Worm (Caenorhabditis elegans) whole organism, L4 larva: Measurements from ENCODE around the gene T09F3.4.

ENCODE experiments used
- F26F4.8 ChIP-seq: fragments of 200-800 bp; sonication (Bioruptor generic); conservative IDR thresholded peaks from 2 replicates; pipeline ENCODE4 v1.3.6; 2022; ENCODE audit warnings: missing genetic modification characterization, missing compliant biosample characterization
- F37D6.2 ChIP-seq: sonication (generic microtip); optimal IDR thresholded peaks from 2 replicates; lab custom pipeline; 2016; ENCODE audit warnings: mild to moderate bottlenecking, missing genetic modification characterization, missing compliant biosample characterization
- F49E8.2 ChIP-seq: sonication (generic microtip); optimal IDR thresholded peaks from 2 replicates; lab custom pipeline; 2016; ENCODE audit warnings: missing compliant biosample characterization, mild to moderate bottlenecking, missing genetic modification characterization, borderline replicate concordance
- T20F7.1 ChIP-seq: fragments of 200-800 bp; sonication (Bioruptor generic); optimal IDR thresholded peaks from 2 replicates; lab custom pipeline; 2018; ENCODE audit warnings: mild to moderate bottlenecking, missing genetic modification characterization, missing compliant biosample characterization
- Y105C5A.15 ChIP-seq: fragments of 200-800 bp; sonication (Bioruptor generic); IDR thresholded peaks from 2 replicates; pipeline ENCODE4 v1.3.6; 2022; ENCODE audit warnings: missing genetic modification characterization, missing compliant biosample characterization
- Y5F2A.4 ChIP-seq: fragments of 200-800 bp; sonication (Bioruptor generic); optimal IDR thresholded peaks from 2 replicates; lab custom pipeline; 2018; ENCODE audit warnings: mild to moderate bottlenecking, missing genetic modification characterization, missing compliant biosample characterization
- Y75B8A.6 ChIP-seq: fragments of 200-800 bp; sonication (Bioruptor generic); IDR thresholded peaks from 2 replicates; pipeline ENCODE4 v1.3.6; 2022; ENCODE audit warnings: missing genetic modification reagents, missing genetic modification characterization, missing compliant biosample characterization
- ZK546.5 ChIP-seq, 2 experiments: sonication (generic microtip); optimal IDR thresholded peaks; 2 replicates each; lab custom pipeline; 2017; ENCODE audit warnings: missing biosample characterization in 2 of 2, missing genetic modification characterization in 2 of 2
- aha-1 ChIP-seq: fragments of 150-350 bp; peaks from one replicate; lab custom pipeline; 2014; ENCODE audit warnings: missing biosample characterization, missing genetic modification characterization
- ceh-20 ChIP-seq: fragments of 200-800 bp; sonication (Bioruptor generic); IDR thresholded peaks from 2 replicates; pipeline ENCODE4 v1.3.6; 2022; ENCODE audit warnings: missing genetic modification reagents, missing genetic modification characterization, missing compliant biosample characterization
- ceh-28 ChIP-seq: fragments of 150-350 bp; optimal IDR thresholded peaks from 2 replicates; lab custom pipeline; 2014; ENCODE audit warnings: missing biosample characterization, missing genetic modification reagents, missing genetic modification characterization
- ceh-44 ChIP-seq: fragments of 200-800 bp; sonication (Bioruptor generic); IDR thresholded peaks from 2 replicates; pipeline ENCODE4 v1.3.6; 2022; ENCODE audit warnings: missing genetic modification reagents, missing genetic modification characterization, missing compliant biosample characterization
- ceh-82 ChIP-seq: sonication (generic microtip); optimal IDR thresholded peaks from 2 replicates; lab custom pipeline; 2017; ENCODE audit warnings: missing biosample characterization, missing genetic modification characterization
- ces-1 ChIP-seq: fragments of 150-350 bp; sonication (generic microtip); optimal IDR thresholded peaks from 4 replicates; lab custom pipeline; 2014; ENCODE audit warnings: missing biosample characterization, missing genetic modification reagents, missing genetic modification characterization
- cey-2 ChIP-seq: sonication (generic microtip); optimal IDR thresholded peaks from 3 replicates; lab custom pipeline; 2017; ENCODE audit warnings: missing genetic modification characterization, mild to moderate bottlenecking, missing compliant biosample characterization, antibody characterized with exemption, borderline replicate concordance; ENCODE audit not compliant: insufficient read depth
- daf-19 ChIP-seq: fragments of 200-800 bp; sonication (Bioruptor generic); conservative IDR thresholded peaks from 2 replicates; pipeline ENCODE4 v1.3.6; 2022; ENCODE audit warnings: missing genetic modification characterization, missing compliant biosample characterization
- dmd-6 ChIP-seq: fragments of 200-800 bp; sonication (Bioruptor generic); IDR thresholded peaks from 2 replicates; pipeline ENCODE4 v1.3.6; 2022; ENCODE audit warnings: missing genetic modification reagents, missing genetic modification characterization, missing compliant biosample characterization
- dmd-8 ChIP-seq: fragments of 200-800 bp; sonication (Bioruptor generic); IDR thresholded peaks from 2 replicates; pipeline ENCODE4 v1.3.6; 2022; ENCODE audit warnings: missing genetic modification characterization, missing compliant biosample characterization
- dmd-9 ChIP-seq: fragments of 200-800 bp; sonication (Bioruptor generic); IDR thresholded peaks from 2 replicates; pipeline ENCODE4 v1.3.6; 2022; ENCODE audit warnings: missing genetic modification reagents, missing genetic modification characterization, missing compliant biosample characterization
- dpl-1 ChIP-seq: fragments of 150-350 bp; optimal IDR thresholded peaks from 2 replicates; lab custom pipeline; 2014; ENCODE audit warnings: missing biosample characterization, missing genetic modification reagents, missing genetic modification characterization
- duxl-1 ChIP-seq: sonication (generic microtip); optimal IDR thresholded peaks from 2 replicates; lab custom pipeline; 2016; ENCODE audit warnings: mild to moderate bottlenecking, missing genetic modification characterization, moderate library complexity, missing compliant biosample characterization; ENCODE audit not compliant: poor library complexity
- dve-1 ChIP-seq: sonication (generic microtip); optimal IDR thresholded peaks from 2 replicates; lab custom pipeline; 2017; ENCODE audit warnings: antibody characterized with exemption, mild to moderate bottlenecking, missing genetic modification characterization, missing compliant biosample characterization; ENCODE audit not compliant: insufficient read depth
- egl-27 ChIP-seq: sonication (generic microtip); optimal IDR thresholded peaks from 3 replicates; lab custom pipeline; 2017; ENCODE audit warnings: missing biosample characterization, missing genetic modification reagents, missing genetic modification characterization
- fkh-10 ChIP-seq: fragments of 150-350 bp; optimal IDR thresholded peaks from 2 replicates; lab custom pipeline; 2014; ENCODE audit warnings: missing biosample characterization, missing genetic modification reagents, missing genetic modification characterization
- fos-1 ChIP-seq: fragments of 150-350 bp; optimal IDR thresholded peaks from 2 replicates; lab custom pipeline; 2014; ENCODE audit warnings: missing biosample characterization, missing genetic modification characterization
- gei-8 ChIP-seq: fragments of 200-800 bp; sonication (Bioruptor generic); optimal IDR thresholded peaks from 2 replicates; lab custom pipeline; 2018; ENCODE audit warnings: mild to moderate bottlenecking, missing genetic modification characterization, missing compliant biosample characterization
- hlh-11 ChIP-seq: fragments of 200-800 bp; sonication (Bioruptor generic); optimal IDR thresholded peaks from 2 replicates; lab custom pipeline; 2018; ENCODE audit warnings: mild to moderate bottlenecking, missing genetic modification characterization, missing compliant biosample characterization
- hmg-1.1 ChIP-seq: fragments of 200-800 bp; sonication (Bioruptor generic); IDR thresholded peaks from 2 replicates; pipeline ENCODE4 v1.3.6; 2022; ENCODE audit warnings: missing genetic modification reagents, missing genetic modification characterization, missing compliant biosample characterization
- jun-1 ChIP-seq: fragments of 150-350 bp; optimal IDR thresholded peaks from 2 replicates; lab custom pipeline; 2014; ENCODE audit warnings: missing biosample characterization, missing genetic modification reagents, missing genetic modification characterization
- lin-13 ChIP-seq: fragments of 150-350 bp; optimal IDR thresholded peaks from 2 replicates; lab custom pipeline; 2014; ENCODE audit warnings: missing biosample characterization, missing genetic modification reagents, missing genetic modification characterization
- lin-29 ChIP-seq: fragments of 200-800 bp; sonication (Bioruptor generic); IDR thresholded peaks from 2 replicates; pipeline ENCODE4 v1.3.6; 2022; ENCODE audit warnings: missing genetic modification reagents, missing genetic modification characterization, missing compliant biosample characterization
- lin-38 ChIP-seq: fragments of 200-800 bp; sonication (Bioruptor generic); IDR thresholded peaks from 2 replicates; pipeline ENCODE4 v1.3.6; 2022; ENCODE audit warnings: missing genetic modification reagents, missing genetic modification characterization, missing compliant biosample characterization
- lir-3 ChIP-seq: sonication (generic microtip); optimal IDR thresholded peaks from 2 replicates; lab custom pipeline; 2016; ENCODE audit warnings: mild to moderate bottlenecking, missing genetic modification characterization, missing compliant biosample characterization
- madf-5 ChIP-seq, 2 experiments: fragments of 200-800 bp; sonication (Bioruptor generic); IDR thresholded peaks; 2 replicates each; pipeline ENCODE4 v1.3.6; 2022; ENCODE audit warnings: missing compliant biosample characterization in 2 of 2, missing genetic modification characterization in 2 of 2
- mdl-1 ChIP-seq, 2 experiments: fragments of 150-350 bp in 1 of 2; sonication (generic microtip) in 1 of 2; optimal IDR thresholded peaks; 2 replicates each; lab custom pipeline; 2014 to 2017; ENCODE audit warnings: missing biosample characterization in 2 of 2, missing genetic modification characterization in 2 of 2
- mdt-29 ChIP-seq: fragments of 200-800 bp; sonication (Bioruptor generic); IDR thresholded peaks from 2 replicates; pipeline ENCODE4 v1.3.6; 2022; ENCODE audit warnings: missing genetic modification reagents, missing genetic modification characterization, missing compliant biosample characterization
- mep-1 ChIP-seq: fragments of 150-350 bp; sonication (generic microtip); optimal IDR thresholded peaks from 3 replicates; lab custom pipeline; 2014; ENCODE audit warnings: missing biosample characterization, missing genetic modification characterization
- mes-2 ChIP-seq: sonication (generic microtip); optimal IDR thresholded peaks from 2 replicates; lab custom pipeline; 2016; ENCODE audit warnings: missing genotype, mild to moderate bottlenecking, missing genetic modification characterization, missing compliant biosample characterization; ENCODE audit not compliant: poor library complexity, severe bottlenecking
- nhr-102 ChIP-seq: sonication (generic microtip); optimal IDR thresholded peaks from 2 replicates; lab custom pipeline; 2016; ENCODE audit warnings: mild to moderate bottlenecking, missing genetic modification characterization, moderate library complexity, missing compliant biosample characterization
- nhr-41 ChIP-seq: fragments of 200-800 bp; sonication (Bioruptor generic); IDR thresholded peaks from 2 replicates; pipeline ENCODE4 v1.3.6; 2022; ENCODE audit warnings: missing genetic modification reagents, missing genetic modification characterization, missing compliant biosample characterization
- nhr-42 ChIP-seq: fragments of 200-800 bp; sonication (Bioruptor generic); IDR thresholded peaks from 2 replicates; pipeline ENCODE4 v1.3.6; 2022; ENCODE audit warnings: missing genetic modification characterization, missing compliant biosample characterization
- nhr-77 ChIP-seq: fragments of 150-350 bp; optimal IDR thresholded peaks from 2 replicates; lab custom pipeline; 2014; ENCODE audit warnings: missing biosample characterization, missing genetic modification characterization
- pha-4 ChIP-seq, 2 experiments: fragments of 150-350 bp in 1 of 2; fragments of 200-800 bp in 1 of 2; sonication (Bioruptor generic) in 1 of 2; IDR thresholded peaks in 1 of 2; optimal IDR thresholded peaks in 1 of 2; 2 replicates each; pipeline versions ENCODE4 v1.3.6 to Lab custom; 2014 to 2022; ENCODE audit warnings: missing genetic modification characterization in 2 of 2, missing genetic modification reagents in 2 of 2, missing biosample characterization in 1 of 2, missing compliant biosample characterization in 1 of 2
- sdz-12 ChIP-seq: fragments of 200-800 bp; sonication (Bioruptor generic); optimal IDR thresholded peaks from 2 replicates; lab custom pipeline; 2018; ENCODE audit warnings: mild to moderate bottlenecking, missing genetic modification characterization, missing compliant biosample characterization
- snpc-1.2 ChIP-seq: fragments of 200-800 bp; sonication (Bioruptor generic); IDR thresholded peaks from 2 replicates; pipeline ENCODE4 v1.3.6; 2022; ENCODE audit warnings: missing genetic modification reagents, missing genetic modification characterization, missing compliant biosample characterization
- snpc-4 ChIP-seq: fragments of 150-350 bp; optimal IDR thresholded peaks from 2 replicates; lab custom pipeline; 2014; ENCODE audit warnings: missing biosample characterization, missing genetic modification characterization
- spr-1 ChIP-seq: sonication (generic microtip); optimal IDR thresholded peaks from 2 replicates; lab custom pipeline; 2016; ENCODE audit warnings: mild to moderate bottlenecking, missing genetic modification characterization, missing compliant biosample characterization
- tra-1 ChIP-seq: fragments of 200-800 bp; sonication (Bioruptor generic); IDR thresholded peaks from 2 replicates; pipeline ENCODE4 v1.3.6; 2022; ENCODE audit warnings: missing genetic modification reagents, missing genetic modification characterization, missing compliant biosample characterization
- unc-39 ChIP-seq: sonication (generic microtip); optimal IDR thresholded peaks from 2 replicates; lab custom pipeline; 2017; ENCODE audit warnings: missing biosample characterization, missing genetic modification characterization
- zag-1 ChIP-seq: fragments of 150-350 bp; optimal IDR thresholded peaks from 2 replicates; lab custom pipeline; 2014; ENCODE audit warnings: missing biosample characterization, missing genetic modification characterization
- ztf-11 ChIP-seq: fragments of 150-350 bp; optimal IDR thresholded peaks from 2 replicates; lab custom pipeline; 2014; ENCODE audit warnings: missing biosample characterization, missing genetic modification characterization

Gene T09F3.4

ce11 chrII:10382247-10382646 lies 13.3 kb upstream of the T09F3.4 start:
- TF ChIP-seq zag-1, result no peak
- TF ChIP-seq nhr-42, result no peak
- peak; percentile 26 for TF ChIP-seq spr-1
- no peak for TF ChIP-seq Y105C5A.15 (GFP tag; lab: Robert Waterston, UW)
- TF ChIP-seq pha-4 (GFP tag; IDR thresholded peaks at IDR 0.05; lab: Robert Waterston, UW), result peak; percentile 52; the same call in 1 of the 2 replicates
- peak; percentile 48 for TF ChIP-seq pha-4 (tag; optimal IDR thresholded peaks at IDR 0.05; lab: Kevin White, UChicago)
- TF ChIP-seq daf-19 (GFP tag; lab: Robert Waterston, UW), result 0 out of 2 replicates have a peak, but pooled peaks have one; percentile 40
- TF ChIP-seq fkh-10 (GFP tag; lab: Kevin White, UChicago), result no peak
- TF ChIP-seq dmd-8 (GFP tag; lab: Robert Waterston, UW), result no peak
- no peak for TF ChIP-seq lin-13
- no peak for TF ChIP-seq sdz-12
- no peak for TF ChIP-seq lir-3
- TF ChIP-seq ceh-28 (tag; lab: Kevin White, UChicago), result peak; percentile 11
- no peak for TF ChIP-seq ceh-20
- peak; percentile 57 for TF ChIP-seq dmd-6 (GFP tag; lab: Robert Waterston, UW)
- TF ChIP-seq jun-1 (tag; lab: Kevin White, UChicago), result no peak
- TF ChIP-seq mep-1 (tag; lab: Kevin White, UChicago), result peak; percentile 82
- no peak for TF ChIP-seq tra-1 (GFP tag; lab: Robert Waterston, UW)
- no peak for TF ChIP-seq Y75B8A.6
- TF ChIP-seq ztf-11, result no peak
- TF ChIP-seq madf-5 (GFP tag; IDR thresholded peaks at IDR 0.05; lab: Robert Waterston, UW), result no peak
- TF ChIP-seq nhr-41 (GFP tag; lab: Robert Waterston, UW), result 0 out of 2 replicates have a peak, but pooled peaks have one; percentile 31
- no peak for TF ChIP-seq F26F4.8 (GFP tag; lab: Robert Waterston, UW)
- TF ChIP-seq snpc-1.2 (GFP tag; lab: Robert Waterston, UW), result no peak
- TF ChIP-seq Y5F2A.4 (GFP tag; lab: Kevin White, UChicago), result no peak
- peak; percentile 18 for TF ChIP-seq nhr-77 (tag; lab: Kevin White, UChicago)
- peak; percentile 17 for TF ChIP-seq nhr-102
- TF ChIP-seq duxl-1, result peak; percentile 38
- no peak for TF ChIP-seq ces-1 (GFP tag; lab: Kevin White, UChicago)
- no peak for TF ChIP-seq F49E8.2
- TF ChIP-seq fos-1, result no peak
- no peak for TF ChIP-seq egl-27 (tag; lab: Kevin White, UChicago)
- peak; percentile 33; the same call in 1 of the 2 replicates for TF ChIP-seq lin-38
- TF ChIP-seq aha-1 (tag; lab: Kevin White, UChicago), result peak; percentile 70
- peak; percentile 70 for TF ChIP-seq hmg-1.1
- TF ChIP-seq mdt-29 (GFP tag; lab: Robert Waterston, UW), result no peak
- no peak for TF ChIP-seq snpc-4 (tag; lab: Kevin White, UChicago)
- TF ChIP-seq hlh-11 (tag; lab: Kevin White, UChicago), result peak; percentile 89
- TF ChIP-seq ZK546.5 (tag; optimal IDR thresholded peaks at IDR 0.05; lab: Kevin White, UChicago), result no peak
- TF ChIP-seq F37D6.2 (tag; lab: Kevin White, UChicago), result no peak
- peak; percentile 15 for TF ChIP-seq dpl-1 (GFP tag; lab: Kevin White, UChicago)
- TF ChIP-seq ceh-82, result no peak
- TF ChIP-seq mes-2 (tag; lab: Kevin White, UChicago), result peak; percentile 65
- TF ChIP-seq T20F7.1 (GFP tag; lab: Kevin White, UChicago), result no peak
- TF ChIP-seq ceh-44 (GFP tag; lab: Robert Waterston, UW), result no peak
- TF ChIP-seq unc-39 (tag; lab: Kevin White, UChicago), result no peak
- TF ChIP-seq mdl-1 (tag; optimal IDR thresholded peaks at IDR 0.05; lab: Kevin White, UChicago), result peak in 1 of 2 experiments; percentile 47
- TF ChIP-seq lin-29 (GFP tag; lab: Robert Waterston, UW), result no peak
- peak; percentile 69 for TF ChIP-seq dve-1 (tag; lab: Kevin White, UChicago)
- no peak for TF ChIP-seq dmd-9
- TF ChIP-seq cey-2, result no peak
- TF ChIP-seq gei-8 (GFP tag; lab: Kevin White, UChicago), result no peak
